Worm (Caenorhabditis elegans) whole organism, young adult: ENCODE results near the gene ztf-28.

Source experiments
- B0035.1 ChIP-seq: sonication (generic microtip); optimal IDR thresholded peaks from 2 replicates; lab custom pipeline; 2016; ENCODE audit warnings: missing genetic modification characterization, mild to moderate bottlenecking, missing compliant biosample characterization, missing genotype, missing genetic modification reagents
- B0261.1 ChIP-seq: sonication (generic microtip); optimal IDR thresholded peaks from 2 replicates; lab custom pipeline; 2016; ENCODE audit warnings: mild to moderate bottlenecking, missing genetic modification characterization, moderate library complexity, missing compliant biosample characterization
- C06A6.2 ChIP-seq: fragments of 200-800 bp; sonication (Bioruptor generic); conservative IDR thresholded peaks from 2 replicates; pipeline ENCODE4 v1.3.6; 2022; ENCODE audit warnings: missing genetic modification characterization, missing compliant biosample characterization
- F23B12.7 ChIP-seq: sonication (generic microtip); optimal IDR thresholded peaks from 2 replicates; lab custom pipeline; 2017; ENCODE audit warnings: missing genetic modification characterization, mild to moderate bottlenecking, missing compliant biosample characterization, antibody characterized with exemption, moderate library complexity; ENCODE audit not compliant: insufficient read depth
- F52B5.7 ChIP-seq: sonication (generic microtip); optimal IDR thresholded peaks from 2 replicates; lab custom pipeline; 2016; ENCODE audit warnings: mild to moderate bottlenecking, missing genetic modification characterization, missing compliant biosample characterization
- ama-1 ChIP-seq, 3 experiments: fragments of 150-350 bp in 1 of 3; sonication (generic microtip) in 2 of 3; optimal IDR thresholded peaks; 2 replicates each; lab custom pipeline; 2014 to 2018; ENCODE audit warnings: missing biosample characterization in 2 of 3, missing genetic modification characterization in 2 of 3, missing genetic modification reagents in 2 of 3
- bed-1 ChIP-seq: fragments of 200-800 bp; sonication (Bioruptor generic); IDR thresholded peaks from 2 replicates; pipeline ENCODE4 v1.3.6; 2022; ENCODE audit warnings: missing genetic modification reagents, missing genetic modification characterization, missing compliant biosample characterization
- ceh-91 ChIP-seq: fragments of 200-800 bp; sonication (Bioruptor generic); IDR thresholded peaks from 2 replicates; pipeline ENCODE4 v1.3.6; 2022; ENCODE audit warnings: missing genetic modification reagents, missing genetic modification characterization, missing compliant biosample characterization
- egrh-3 ChIP-seq: fragments of 200-800 bp; sonication (Bioruptor generic); IDR thresholded peaks from 2 replicates; pipeline ENCODE4 v1.3.6; 2022; ENCODE audit warnings: missing genetic modification reagents, missing genetic modification characterization, missing compliant biosample characterization
- lsy-27 ChIP-seq: sonication (generic microtip); optimal IDR thresholded peaks from 2 replicates; lab custom pipeline; 2017; ENCODE audit warnings: missing genetic modification characterization, mild to moderate bottlenecking, missing compliant biosample characterization, antibody characterized with exemption, missing genotype, borderline replicate concordance; ENCODE audit not compliant: insufficient read depth
- madf-8 ChIP-seq: fragments of 200-800 bp; sonication (Bioruptor generic); conservative IDR thresholded peaks from 2 replicates; pipeline ENCODE4 v1.3.6; 2022; ENCODE audit warnings: missing genetic modification reagents, missing genetic modification characterization, missing compliant biosample characterization
- mcd-1 ChIP-seq: fragments of 200-800 bp; sonication (Bioruptor generic); IDR thresholded peaks from 2 replicates; pipeline ENCODE4 v1.3.6; 2022; ENCODE audit warnings: missing genetic modification reagents, missing genetic modification characterization, missing compliant biosample characterization
- mel-28 ChIP-seq: sonication (generic microtip); optimal IDR thresholded peaks from 2 replicates; lab custom pipeline; 2016; ENCODE audit warnings: borderline replicate concordance, mild to moderate bottlenecking, missing genetic modification characterization, missing compliant biosample characterization
- nfyb-1 ChIP-seq: fragments of 200-800 bp; sonication (Bioruptor generic); IDR thresholded peaks from 2 replicates; pipeline ENCODE4 v1.3.6; 2022; ENCODE audit warnings: missing genetic modification reagents, missing genetic modification characterization, missing compliant biosample characterization
- nhr-80 ChIP-seq: sonication (generic microtip); optimal IDR thresholded peaks from 2 replicates; lab custom pipeline; 2016; ENCODE audit warnings: missing genetic modification characterization, missing compliant biosample characterization
- pbrm-1 ChIP-seq: fragments of 200-800 bp; sonication (Bioruptor generic); IDR thresholded peaks from 2 replicates; pipeline ENCODE4 v1.3.6; 2022; ENCODE audit warnings: missing genetic modification reagents, missing genetic modification characterization, missing compliant biosample characterization
- pha-4 ChIP-seq: fragments of 150-350 bp; sonication (generic microtip); optimal IDR thresholded peaks from 2 replicates; lab custom pipeline; 2014; ENCODE audit warnings: missing biosample characterization, missing genetic modification reagents, missing genetic modification characterization
- rec-8 ChIP-seq, 2 experiments: sonication (generic microtip); optimal IDR thresholded peaks; 2 replicates each; lab custom pipeline; 2016; ENCODE audit warnings: mild to moderate bottlenecking in 2 of 2, missing genetic modification characterization in 2 of 2, missing genetic modification reagents in 2 of 2, missing genotype in 2 of 2, missing biosample characterization in 1 of 2, missing compliant biosample characterization in 1 of 2, moderate library complexity in 1 of 2
- xnd-1 ChIP-seq: sonication (generic microtip); optimal IDR thresholded peaks from 2 replicates; lab custom pipeline; 2016; ENCODE audit warnings: missing genotype, missing genetic modification reagents, missing genetic modification characterization, missing compliant biosample characterization

The ztf-28 gene

ce11 chrV:2137010-2137409 lies 46.5 kb downstream of the ztf-28 start:
- TF ChIP-seq pha-4 (tag; lab: Kevin White, UChicago): no peak
- peak; percentile 53 for TF ChIP-seq nhr-80 (tag; lab: Kevin White, UChicago)
- no peak for TF ChIP-seq egrh-3
- TF ChIP-seq nfyb-1 (GFP tag; lab: Robert Waterston, UW): no peak
- TF ChIP-seq madf-8: no peak
- TF ChIP-seq lsy-27 (tag; lab: Kevin White, UChicago): no peak

DNA sequence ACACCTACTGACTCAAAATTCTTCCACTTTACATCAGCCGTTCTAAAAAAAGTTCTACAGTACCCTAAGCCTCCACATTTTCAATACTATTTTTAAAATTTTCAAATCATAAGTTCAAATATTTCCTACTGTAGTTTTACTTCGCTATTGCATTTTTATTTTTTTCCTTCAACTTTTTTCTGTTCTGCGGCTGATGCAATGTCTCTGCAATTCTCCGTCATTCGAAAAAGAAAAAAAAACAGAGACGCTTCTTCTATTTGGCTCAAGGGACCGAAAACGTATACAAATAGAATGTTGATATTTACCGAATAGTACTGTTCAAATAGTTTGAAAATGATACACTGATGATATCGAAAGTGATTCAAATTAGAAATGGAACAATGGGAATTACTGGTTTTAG lies 47.8 kb downstream of the ztf-28 start:
- TF ChIP-seq pbrm-1: no peak
- no peak for TF ChIP-seq ceh-91
- no peak for TF ChIP-seq mcd-1 (GFP tag; lab: Robert Waterston, UW)
- no peak for TF ChIP-seq C06A6.2
- TF ChIP-seq mel-28 (tag; lab: Kevin White, UChicago): no peak
- TF ChIP-seq B0035.1 (tag; lab: Kevin White, UChicago): no peak
- TF ChIP-seq bed-1 (GFP tag; lab: Robert Waterston, UW): no peak
- TF ChIP-seq F52B5.7 (tag; lab: Kevin White, UChicago): no peak
- TF ChIP-seq F23B12.7 (tag; lab: Kevin White, UChicago): no peak
- TF ChIP-seq ama-1 (optimal IDR thresholded peaks at IDR 0.05; lab: Kevin White, UChicago): no peak
- no peak for TF ChIP-seq ama-1 (GFP tag; optimal IDR thresholded peaks at IDR 0.05; lab: Kevin White, UChicago)
- no peak for TF ChIP-seq rec-8 (tag; optimal IDR thresholded peaks at IDR 0.05; lab: Kevin White, UChicago)
- no peak for TF ChIP-seq B0261.1 (tag; lab: Kevin White, UChicago)
- no peak for TF ChIP-seq xnd-1

DNA sequence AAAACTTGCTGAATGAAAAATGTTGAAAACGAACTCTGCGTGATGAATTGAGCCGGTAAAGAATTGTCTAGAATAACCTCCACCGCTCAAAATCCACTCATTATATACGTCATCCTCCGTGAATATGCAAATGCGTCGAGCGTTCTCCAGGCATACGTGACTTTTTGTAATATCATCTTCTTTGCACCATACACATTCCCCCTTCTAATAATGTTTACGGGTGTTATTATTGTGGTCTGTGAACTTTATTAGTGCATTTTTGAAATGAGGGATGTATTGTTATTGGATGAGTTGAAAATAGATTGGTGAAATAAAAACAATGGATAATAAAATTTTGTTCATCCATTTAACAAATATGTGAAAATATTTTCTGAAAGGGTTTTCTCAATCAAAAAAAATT lies 49.4 kb downstream of the ztf-28 start, which contains the start of gene F22F7.7:
TSS of gene F22F7.7 (minus strand) at position 125 of the 400 bp plus-strand sequence.
- no peak for TF ChIP-seq F23B12.7 (tag; lab: Kevin White, UChicago)
